Comparison of ENCODE assay signal across 5 fruit fly cellular contexts in genomic region chr3R:8792463-8793175, dm6.
A peak's percentile ranks its signal among the peaks of the same experiment; 100 is the strongest.
TF ChIP-seq lines count a peak whose summit lies in the region.

No protein-coding gene starts in this region.

- no peak for TF ChIP-seq CTCF in whole organism, embryonic (GFP tag; optimal IDR thresholded peaks at IDR 0.05; lab: Kevin White, UChicago)

TF ChIP-seq in whole organism, 6 proteins besides CTCF, POLR2A, EP300 and RAD21:
- no peak for TF ChIP-seq psq (optimal IDR thresholded peaks at IDR 0.05; lab: Kevin White, UChicago)
- peak; percentile 16 for TF ChIP-seq Dll (optimal IDR thresholded peaks at IDR 0.05; lab: Kevin White, UChicago)
- peak; percentile 39 for TF ChIP-seq pan (optimal IDR thresholded peaks at IDR 0.05; lab: Kevin White, UChicago)

TF ChIP-seq in whole organism, embryonic, 481 proteins besides CTCF, POLR2A, EP300 and RAD21 (continues in another document):
- 0 out of 3 replicates have a peak, but pooled peaks have one; percentile 37 for TF ChIP-seq CG14860 (GFP tag; IDR thresholded peaks at IDR 0.05; lab: Robert Waterston, UW; ENCODE audit: partially characterized antibody)
- TF ChIP-seq yki (optimal IDR thresholded peaks at IDR 0.05; lab: Kevin White, UChicago), result peak; percentile 36
- TF ChIP-seq corto (GFP tag; optimal IDR thresholded peaks at IDR 0.05; lab: Kevin White, UChicago), result peak; percentile 29
- TF ChIP-seq CG1832 (GFP tag; optimal IDR thresholded peaks at IDR 0.05; lab: Kevin White, UChicago), result peak; percentile 54
- TF ChIP-seq Blimp-1 (GFP tag; optimal IDR thresholded peaks at IDR 0.05; lab: Kevin White, UChicago), result peak; percentile 87
- peak; percentile 51; the same call in 1 of the 2 replicates for TF ChIP-seq Drgx (GFP tag; IDR thresholded peaks at IDR 0.05; lab: Robert Waterston, UW)
- TF ChIP-seq bbx (GFP tag; IDR thresholded peaks at IDR 0.05; lab: Robert Waterston, UW; ENCODE audit: partially characterized antibody), result 0 out of 2 replicates have a peak, but pooled peaks have one; percentile 10
- peak; percentile 64 for TF ChIP-seq sqz (GFP tag; optimal IDR thresholded peaks at IDR 0.05; lab: Kevin White, UChicago)
- TF ChIP-seq vvl (GFP tag; IDR thresholded peaks at IDR 0.05; lab: Robert Waterston, UW), result peak; percentile 19; the same call in 1 of the 2 replicates
- TF ChIP-seq Ptx1 (GFP tag; IDR thresholded peaks at IDR 0.05; lab: Robert Waterston, UW), result no peak
- TF ChIP-seq CG13894 (tag; optimal IDR thresholded peaks at IDR 0.05; lab: Kevin White, UChicago), result peak; percentile 2
- no peak for TF ChIP-seq pho (GFP tag; optimal IDR thresholded peaks at IDR 0.05; lab: Kevin White, UChicago)
- TF ChIP-seq kni (GFP tag; optimal IDR thresholded peaks at IDR 0.05; lab: Kevin White, UChicago), result peak; percentile 50
- TF ChIP-seq z (GFP tag; IDR thresholded peaks at IDR 0.05; lab: Robert Waterston, UW), result peak; percentile 89
- TF ChIP-seq nom (GFP tag; optimal IDR thresholded peaks at IDR 0.05; lab: Kevin White, UChicago), result peak; percentile 94
- TF ChIP-seq Mes4 (GFP tag; optimal IDR thresholded peaks at IDR 0.05; lab: Kevin White, UChicago), result no peak
- no peak for TF ChIP-seq CG10321 (GFP tag; IDR thresholded peaks at IDR 0.05; lab: Robert Waterston, UW)
- TF ChIP-seq chinmo (GFP tag; IDR thresholded peaks at IDR 0.05; lab: Robert Waterston, UW; ENCODE audit: partially characterized antibody), result 0 out of 4 replicates have a peak, but pooled peaks have one; percentile 40
- peak; percentile 60 for TF ChIP-seq sens (GFP tag; lab: Kevin White, UChicago)
- peak; percentile 26; the same call in 1 of the 2 replicates for TF ChIP-seq CG32772 (GFP tag; IDR thresholded peaks at IDR 0.05; lab: Robert Waterston, UW)

TF ChIP-seq in whole organism, prepupa, 60 proteins besides CTCF, POLR2A, EP300 and RAD21 (continues in another document):
- TF ChIP-seq Sox15 (GFP tag; optimal IDR thresholded peaks at IDR 0.05; lab: Kevin White, UChicago) (no peak), fd59A (GFP tag; optimal IDR thresholded peaks at IDR 0.05; lab: Kevin White, UChicago) (no peak), salr (GFP tag; optimal IDR thresholded peaks at IDR 0.05; lab: Kevin White, UChicago) (no peak), CG31627 (GFP tag; optimal IDR thresholded peaks at IDR 0.05; lab: Kevin White, UChicago) (no peak), CG1621 (tag; optimal IDR thresholded peaks at IDR 0.05; lab: Kevin White, UChicago) (peak; percentile 20), Lpt (GFP tag; optimal IDR thresholded peaks at IDR 0.05; lab: Kevin White, UChicago) (peak; percentile 74), acj6 (GFP tag; optimal IDR thresholded peaks at IDR 0.05; lab: Kevin White, UChicago) (no peak), topi (GFP tag; optimal IDR thresholded peaks at IDR 0.05; lab: Kevin White, UChicago) (no peak), Smox (GFP tag; optimal IDR thresholded peaks at IDR 0.05; lab: Kevin White, UChicago) (no peak), CG6276 (GFP tag; optimal IDR thresholded peaks at IDR 0.05; lab: Kevin White, UChicago) (peak; percentile 80), Blimp-1 (GFP tag; optimal IDR thresholded peaks at IDR 0.05; lab: Kevin White, UChicago) (peak; percentile 94), Ets96B (tag; optimal IDR thresholded peaks at IDR 0.05; lab: Kevin White, UChicago) (peak; percentile 45), CG11294 (GFP tag; IDR thresholded peaks at IDR 0.05; lab: Robert Waterston, UW) (no peak), Sox102F (GFP tag; optimal IDR thresholded peaks at IDR 0.05; lab: Kevin White, UChicago) (peak; percentile 37), fkh (GFP tag; optimal IDR thresholded peaks at IDR 0.05; lab: Kevin White, UChicago) (no peak), CG6792 (GFP tag; optimal IDR thresholded peaks at IDR 0.05; lab: Kevin White, UChicago) (no peak), ss (GFP tag; optimal IDR thresholded peaks at IDR 0.05; lab: Kevin White, UChicago) (peak; percentile 48 to 87), Hr4 (GFP tag; optimal IDR thresholded peaks at IDR 0.05; lab: Kevin White, UChicago) (no peak), svp (GFP tag; lab: Kevin White, UChicago) (peak; percentile 58), esn (GFP tag; optimal IDR thresholded peaks at IDR 0.05; lab: Kevin White, UChicago) (no peak), CG16779 (tag; optimal IDR thresholded peaks at IDR 0.05; lab: Kevin White, UChicago) (peak; percentile 63), net (GFP tag; optimal IDR thresholded peaks at IDR 0.05; lab: Kevin White, UChicago) (peak; percentile 57), achi (GFP tag; optimal IDR thresholded peaks at IDR 0.05; lab: Kevin White, UChicago) (no peak), Hr39 (GFP tag; optimal IDR thresholded peaks at IDR 0.05; lab: Kevin White, UChicago) (no peak)

TF ChIP-seq in whole organism, pupa, 21 proteins besides CTCF, POLR2A, EP300 and RAD21:
- TF ChIP-seq rn (GFP tag; IDR thresholded peaks at IDR 0.05; lab: Robert Waterston, UW) (no peak), CG14655 (GFP tag; optimal IDR thresholded peaks at IDR 0.05; lab: Kevin White, UChicago) (peak; percentile 69), CG4496 (GFP tag; IDR thresholded peaks at IDR 0.05; lab: Robert Waterston, UW) (peak; percentile 65), CG32121 (GFP tag; IDR thresholded peaks at IDR 0.05; lab: Robert Waterston, UW) (no peak), gl (tag; optimal IDR thresholded peaks at IDR 0.05; lab: Kevin White, UChicago) (peak; percentile 79), CG12605 (GFP tag; IDR thresholded peaks at IDR 0.05; lab: Robert Waterston, UW) (peak; percentile 83), EcR (GFP tag; optimal IDR thresholded peaks at IDR 0.05; lab: Kevin White, UChicago) (peak; percentile 48), CG8301 (tag; optimal IDR thresholded peaks at IDR 0.05; lab: Kevin White, UChicago) (peak; percentile 55), Ets98B (GFP tag; IDR thresholded peaks at IDR 0.05; lab: Robert Waterston, UW) (peak; percentile 63), D1 (tag; optimal IDR thresholded peaks at IDR 0.05; lab: Kevin White, UChicago) (no peak), CG15710 (tag; optimal IDR thresholded peaks at IDR 0.05; lab: Kevin White, UChicago) (peak; percentile 34), CG10348 (GFP tag; IDR thresholded peaks at IDR 0.05; lab: Robert Waterston, UW) (no peak), CG17806 (tag; optimal IDR thresholded peaks at IDR 0.05; lab: Kevin White, UChicago) (peak; percentile 31), fd96Ca (GFP tag; IDR thresholded peaks at IDR 0.05; lab: Robert Waterston, UW) (0 out of 3 replicates have a peak, but pooled peaks have one; percentile 52), CG9948 (tag; optimal IDR thresholded peaks at IDR 0.05; lab: Kevin White, UChicago) (peak; percentile 17), CG13204 (GFP tag; optimal IDR thresholded peaks at IDR 0.05; lab: Kevin White, UChicago) (peak; percentile 95), CG8159 (tag; optimal IDR thresholded peaks at IDR 0.05; lab: Kevin White, UChicago) (peak; percentile 50), CG34367 (tag; optimal IDR thresholded peaks at IDR 0.05; lab: Kevin White, UChicago) (peak; percentile 52), Snoo (tag; optimal IDR thresholded peaks at IDR 0.05; lab: Kevin White, UChicago) (no peak), Pif1B (GFP tag; optimal IDR thresholded peaks at IDR 0.05; lab: Kevin White, UChicago) (peak; percentile 82), Pif1A (GFP tag; optimal IDR thresholded peaks at IDR 0.05; lab: Kevin White, UChicago) (peak; percentile 73)
TF ChIP-seq in whole organism, pupa: peak in this region for 16.

TF ChIP-seq in whole organism, wandering third instar larva, 38 proteins besides CTCF, POLR2A, EP300 and RAD21:
- no peak for TF ChIP-seq lola (GFP tag; optimal IDR thresholded peaks at IDR 0.05; lab: Kevin White, UChicago)
- no peak for TF ChIP-seq CrebA (GFP tag; optimal IDR thresholded peaks at IDR 0.05; lab: Kevin White, UChicago; ENCODE audit: borderline replicate concordance)
- TF ChIP-seq dl (GFP tag; optimal IDR thresholded peaks at IDR 0.05; lab: Kevin White, UChicago; ENCODE audit: insufficient read depth in 1 of 2, partially characterized antibody in 2 of 2), result peak in 1 of 2 experiments; percentile 64
- TF ChIP-seq sage (GFP tag; optimal IDR thresholded peaks at IDR 0.05; lab: Kevin White, UChicago), result no peak
- peak; percentile 70 for TF ChIP-seq Vsx2 (GFP tag; optimal IDR thresholded peaks at IDR 0.05; lab: Kevin White, UChicago; ENCODE audit: partially characterized antibody)
- peak; percentile 78 for TF ChIP-seq Dif (GFP tag; optimal IDR thresholded peaks at IDR 0.05; lab: Kevin White, UChicago; ENCODE audit: partially characterized antibody)
- TF ChIP-seq Hr83 (GFP tag; optimal IDR thresholded peaks at IDR 0.05; lab: Kevin White, UChicago; ENCODE audit: poor library complexity, severe bottlenecking), result no peak
- TF ChIP-seq Sp1 (GFP tag; optimal IDR thresholded peaks at IDR 0.05; lab: Kevin White, UChicago), result peak; percentile 20
- TF ChIP-seq Dfd (GFP tag; optimal IDR thresholded peaks at IDR 0.05; lab: Kevin White, UChicago), result no peak
- no peak for TF ChIP-seq Hnf4 (GFP tag; optimal IDR thresholded peaks at IDR 0.05; lab: Kevin White, UChicago)
- TF ChIP-seq Rel (GFP tag; optimal IDR thresholded peaks at IDR 0.05; lab: Kevin White, UChicago), result no peak
- no peak for TF ChIP-seq Rel (tag; optimal IDR thresholded peaks at IDR 0.05; lab: Kevin White, UChicago)
- no peak for TF ChIP-seq Myc (optimal IDR thresholded peaks at IDR 0.05; lab: Kevin White, UChicago)
- TF ChIP-seq rgr (GFP tag; optimal IDR thresholded peaks at IDR 0.05; lab: Kevin White, UChicago), result no peak
- no peak for TF ChIP-seq Abd-B (GFP tag; optimal IDR thresholded peaks at IDR 0.05; lab: Kevin White, UChicago)
